Worm (Caenorhabditis elegans) whole organism, mixed stage, embryonic: ENCODE results near the gene K12H4.5.

Experiments
- ceh-43 ChIP-seq: fragments of 200-800 bp; sonication (Bioruptor generic); optimal IDR thresholded peaks from 2 replicates; lab custom pipeline; 2018; ENCODE audit warnings: mild to moderate bottlenecking, missing genetic modification characterization, moderate library complexity, missing compliant biosample characterization
- drap-1 ChIP-seq: fragments of 200-800 bp; sonication (Bioruptor generic); optimal IDR thresholded peaks from 3 replicates; lab custom pipeline; 2018; ENCODE audit warnings: mild to moderate bottlenecking, missing genetic modification characterization, missing compliant biosample characterization
- mep-1 ChIP-seq: fragments of 150-350 bp; optimal IDR thresholded peaks from 2 replicates; lab custom pipeline; 2017; ENCODE audit warnings: missing biosample characterization, missing genetic modification reagents, missing genetic modification characterization, inconsistent platforms
- nhr-237 ChIP-seq: fragments of 150-350 bp; optimal IDR thresholded peaks from 2 replicates; lab custom pipeline; 2014; ENCODE audit warnings: missing biosample characterization, missing genetic modification characterization
- pha-4 ChIP-seq: fragments of 150-350 bp; optimal IDR thresholded peaks from 2 replicates; lab custom pipeline; 2018; ENCODE audit warnings: missing biosample characterization, missing genetic modification reagents, missing genetic modification characterization
- sem-2 ChIP-seq: fragments of 200-800 bp; sonication (Bioruptor generic); optimal IDR thresholded peaks from 2 replicates; lab custom pipeline; 2018; ENCODE audit warnings: mild to moderate bottlenecking, missing genetic modification characterization, missing compliant biosample characterization
- unc-120 ChIP-seq: sonication (generic microtip); optimal IDR thresholded peaks from 2 replicates; lab custom pipeline; 2017; ENCODE audit warnings: missing genetic modification characterization, missing compliant biosample characterization; ENCODE audit not compliant: poor library complexity, severe bottlenecking
- unc-62 ChIP-seq: fragments of 150-350 bp; optimal IDR thresholded peaks from 2 replicates; lab custom pipeline; 2014; ENCODE audit warnings: missing biosample characterization, missing genetic modification reagents, missing genetic modification characterization

DNA sequence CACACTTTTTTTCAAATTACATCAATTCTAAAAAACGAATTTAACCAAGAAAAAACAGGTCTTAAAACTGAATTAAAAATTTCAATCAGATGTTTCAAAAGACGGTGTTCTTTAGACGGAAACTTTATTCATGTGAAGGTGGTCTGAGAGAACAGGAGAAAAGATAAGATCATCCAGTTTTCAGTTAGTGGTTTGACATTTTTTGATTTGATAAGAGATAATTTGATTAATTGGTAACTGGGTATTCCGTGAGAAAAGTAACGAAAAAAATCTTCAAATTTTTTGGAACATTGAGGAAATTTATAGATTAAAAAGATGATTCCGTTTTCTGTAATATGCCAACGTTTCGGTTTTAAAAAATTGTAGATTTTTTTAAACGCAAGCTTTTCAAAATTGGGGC, 7.8 kb upstream of the K12H4.5 start:
- TF ChIP-seq unc-120 (tag; lab: Kevin White, UChicago) (no peak), sem-2 (GFP tag; lab: Kevin White, UChicago) (no peak), ceh-43 (GFP tag; lab: Kevin White, UChicago) (no peak), drap-1 (GFP tag; lab: Kevin White, UChicago) (no peak), mep-1 (no peak), unc-62 (no peak), pha-4 (tag; lab: Kevin White, UChicago) (no peak), nhr-237 (no peak)
